Worm (Caenorhabditis elegans): ENCODE data around the gene ccm-3.

ccm-3 gene

ce11 chrII:10646901-10647566, 40.0 kb upstream of the ccm-3 start, which contains the start of gene M28.10:
TSS of gene M28.10 (plus strand) at chrII:10647516.
- no peak for TF ChIP-seq ceh-39 (tag; optimal IDR thresholded peaks at IDR 0.05)
- TF ChIP-seq nhr-12 (tag; optimal IDR thresholded peaks at IDR 0.05): no peak
- TF ChIP-seq nhr-76 (tag; optimal IDR thresholded peaks at IDR 0.05): no peak
- TF ChIP-seq ceh-83 (GFP tag; optimal IDR thresholded peaks at IDR 0.05): no peak
- TF ChIP-seq mep-1 (tag; optimal IDR thresholded peaks at IDR 0.05): no peak
- TF ChIP-seq sptf-1 (tag; optimal IDR thresholded peaks at IDR 0.05): no peak
- no peak for TF ChIP-seq lin-32 (GFP tag; optimal IDR thresholded peaks at IDR 0.05)
- no peak for TF ChIP-seq nhr-2 (tag; optimal IDR thresholded peaks at IDR 0.05)
- no peak for TF ChIP-seq ces-1 (GFP tag; optimal IDR thresholded peaks at IDR 0.05)
- no peak for TF ChIP-seq lsy-2 (tag; optimal IDR thresholded peaks at IDR 0.05)
- TF ChIP-seq ztf-11 (tag; optimal IDR thresholded peaks at IDR 0.05): no peak
- TF ChIP-seq sem-2 (GFP tag; optimal IDR thresholded peaks at IDR 0.05): no peak
- TF ChIP-seq pha-4 (tag; optimal IDR thresholded peaks at IDR 0.05): no peak
- no peak for TF ChIP-seq nhr-28 (tag; optimal IDR thresholded peaks at IDR 0.05)
- TF ChIP-seq blmp-1 (tag; optimal IDR thresholded peaks at IDR 0.05): no peak
- TF ChIP-seq lin-13 (tag; optimal IDR thresholded peaks at IDR 0.05): no peak
- TF ChIP-seq ceh-43 (GFP tag; optimal IDR thresholded peaks at IDR 0.05): no peak

DNA sequence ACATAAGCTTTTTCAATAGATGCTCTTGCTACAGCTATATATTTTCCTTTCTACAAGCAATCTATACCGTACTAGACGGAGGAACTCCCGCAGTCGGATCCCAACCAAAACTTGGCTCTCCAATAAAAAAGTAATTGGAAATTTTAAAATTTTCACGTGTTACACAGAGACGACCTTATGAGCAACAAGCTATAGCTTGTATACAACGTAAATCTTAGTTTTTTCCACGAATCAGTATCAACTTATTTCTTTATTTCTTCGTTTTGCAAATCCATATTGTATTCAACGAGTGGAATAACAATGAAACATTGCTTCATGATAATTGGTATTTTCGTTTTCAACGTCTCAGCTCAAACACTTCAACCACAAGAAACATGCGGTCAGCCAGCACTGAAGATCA, 36.3 kb upstream of the ccm-3 start, which contains the start of gene M28.4:
Gene M28.4, plus strand, starts transcription at position 301 of the 400 bp plus-strand sequence.
- TF ChIP-seq ham-2 (GFP tag; optimal IDR thresholded peaks at IDR 0.05) (no peak), mls-2 (tag; optimal IDR thresholded peaks at IDR 0.05) (no peak), unc-120 (tag; optimal IDR thresholded peaks at IDR 0.05; ENCODE audit: poor library complexity, severe bottlenecking) (no peak), unc-39 (tag; optimal IDR thresholded peaks at IDR 0.05) (no peak), lin-13 (tag; optimal IDR thresholded peaks at IDR 0.05) (no peak), M03D4.4 (tag; optimal IDR thresholded peaks at IDR 0.05) (no peak), mab-5 (tag; optimal IDR thresholded peaks at IDR 0.05) (no peak), pha-4 (tag; optimal IDR thresholded peaks at IDR 0.05) (no peak), ces-1 (GFP tag; optimal IDR thresholded peaks at IDR 0.05) (no peak)

ce11 chrII:10639110-10639509, 32.0 kb upstream of the ccm-3 start, which contains the start of gene M28.9:
TSS of gene M28.9 (plus strand) at chrII:10639410.
- TF ChIP-seq zip-8 (tag; optimal IDR thresholded peaks at IDR 0.05) (no peak), pha-4 (tag; optimal IDR thresholded peaks at IDR 0.05) (no peak), elt-3 (tag; optimal IDR thresholded peaks at IDR 0.05) (no peak), hlh-1 (tag; optimal IDR thresholded peaks at IDR 0.05) (no peak), drap-1 (GFP tag; optimal IDR thresholded peaks at IDR 0.05) (no peak), tbx-8 (GFP tag; optimal IDR thresholded peaks at IDR 0.05) (no peak), ham-2 (GFP tag; optimal IDR thresholded peaks at IDR 0.05) (no peak), flh-1 (GFP tag; optimal IDR thresholded peaks at IDR 0.05) (no peak), cnd-1 (tag; optimal IDR thresholded peaks at IDR 0.05) (no peak), ceh-39 (tag; optimal IDR thresholded peaks at IDR 0.05) (no peak), elt-1 (tag; optimal IDR thresholded peaks at IDR 0.05; ENCODE audit: borderline replicate concordance, insufficient read depth) (no peak), nhr-12 (tag; optimal IDR thresholded peaks at IDR 0.05) (no peak), nhr-28 (tag; optimal IDR thresholded peaks at IDR 0.05) (no peak), snpc-4 (tag; optimal IDR thresholded peaks at IDR 0.05) (no peak), unc-62 (GFP tag; optimal IDR thresholded peaks at IDR 0.05) (no peak), nhr-237 (tag; optimal IDR thresholded peaks at IDR 0.05) (no peak), mab-5 (tag; optimal IDR thresholded peaks at IDR 0.05) (no peak), unc-39 (tag; optimal IDR thresholded peaks at IDR 0.05) (no peak)

- no peak for TF ChIP-seq ham-2 (GFP tag; optimal IDR thresholded peaks at IDR 0.05)
- TF ChIP-seq elt-1 (tag; optimal IDR thresholded peaks at IDR 0.05; ENCODE audit: borderline replicate concordance, insufficient read depth): no peak
- TF ChIP-seq ces-1 (GFP tag; optimal IDR thresholded peaks at IDR 0.05): no peak
- no peak for TF ChIP-seq drap-1 (GFP tag; optimal IDR thresholded peaks at IDR 0.05)
- TF ChIP-seq sem-2 (GFP tag; optimal IDR thresholded peaks at IDR 0.05): no peak
- TF ChIP-seq M03D4.4 (tag; optimal IDR thresholded peaks at IDR 0.05): no peak
- TF ChIP-seq tbx-8 (GFP tag; optimal IDR thresholded peaks at IDR 0.05): no peak
- TF ChIP-seq pha-4 (tag; optimal IDR thresholded peaks at IDR 0.05): no peak
- no peak for TF ChIP-seq nhr-76 (tag; optimal IDR thresholded peaks at IDR 0.05)
- TF ChIP-seq ceh-39 (tag; optimal IDR thresholded peaks at IDR 0.05): no peak
- TF ChIP-seq mab-5 (tag; optimal IDR thresholded peaks at IDR 0.05): no peak
- TF ChIP-seq mls-2 (tag; optimal IDR thresholded peaks at IDR 0.05): no peak
- no peak for TF ChIP-seq nhr-2 (tag; optimal IDR thresholded peaks at IDR 0.05)
- no peak for TF ChIP-seq cnd-1 (tag; optimal IDR thresholded peaks at IDR 0.05)
- TF ChIP-seq zip-8 (tag; optimal IDR thresholded peaks at IDR 0.05): no peak
- TF ChIP-seq nhr-28 (tag; optimal IDR thresholded peaks at IDR 0.05): no peak
- no peak for TF ChIP-seq nhr-237 (tag; optimal IDR thresholded peaks at IDR 0.05)
- TF ChIP-seq flh-1 (GFP tag; optimal IDR thresholded peaks at IDR 0.05): no peak
- no peak for TF ChIP-seq unc-62 (GFP tag; optimal IDR thresholded peaks at IDR 0.05)
- TF ChIP-seq snpc-4 (tag; optimal IDR thresholded peaks at IDR 0.05): no peak
Observed at ce11 chrII:10630944-10631343, 23.9 kb upstream of the ccm-3 start.
